Fruit fly (Drosophila melanogaster): Measurements from ENCODE around the gene CG31606.
A peak's percentile ranks its signal among the peaks of the same experiment; 100 is the strongest.

CG31606 gene

DNA sequence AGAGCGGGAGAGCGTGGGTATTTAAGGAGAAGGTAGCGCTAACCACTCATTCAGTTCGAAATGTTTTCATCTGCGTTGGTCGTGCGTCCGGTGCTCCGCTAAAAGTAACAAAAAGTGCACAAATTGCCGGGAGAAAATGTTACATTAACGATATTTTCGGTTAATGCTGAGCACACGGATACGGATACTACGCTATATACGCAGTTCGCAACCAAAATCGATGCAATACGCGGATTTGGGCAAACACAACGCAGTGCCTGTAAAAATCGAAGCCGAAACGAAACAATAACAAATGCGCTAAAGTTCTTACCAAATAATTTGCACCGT is 15.6 kb downstream of the CG31606 start, which contains the start of gene Piezo (continued):
- peak; percentile 56 for TF ChIP-seq CG10543 (GFP tag; optimal IDR thresholded peaks at IDR 0.05)
- peak; percentile 39 for TF ChIP-seq HLHmδ (GFP tag; optimal IDR thresholded peaks at IDR 0.05)
- peak; percentile 56 for TF ChIP-seq fd102C (GFP tag; optimal IDR thresholded peaks at IDR 0.05)
- TF ChIP-seq ase (GFP tag; IDR thresholded peaks at IDR 0.05) = no peak

DNA sequence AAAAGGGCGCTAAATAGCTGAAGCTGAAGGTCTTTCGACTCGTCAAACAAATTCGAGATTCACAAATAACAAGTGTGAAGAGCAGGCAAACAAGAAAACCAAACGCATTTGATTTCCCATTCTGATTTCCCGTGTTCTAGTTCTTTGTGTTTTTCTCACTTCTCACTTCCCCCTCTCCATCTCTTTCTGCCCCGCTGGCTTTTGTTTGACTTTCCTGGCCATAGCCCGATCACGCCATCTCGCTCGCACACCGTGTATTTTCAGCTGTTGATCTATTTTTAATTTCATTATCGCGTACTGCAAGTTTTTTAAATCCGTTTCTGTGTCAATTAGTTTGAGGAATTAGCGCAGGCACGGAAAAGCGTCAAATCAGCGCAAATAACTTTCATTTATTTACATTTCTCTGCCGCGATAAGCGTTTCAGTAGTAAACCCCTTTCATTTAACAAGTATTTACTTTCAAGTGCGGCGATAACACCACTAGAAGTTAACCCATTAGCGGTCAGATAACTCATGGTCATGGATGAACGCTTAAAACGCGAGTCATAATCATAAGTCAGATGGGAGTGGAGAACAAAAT is 16.3 kb downstream of the CG31606 start:
- no peak for TF ChIP-seq CG14710 (tag; optimal IDR thresholded peaks at IDR 0.05)
- no peak for TF ChIP-seq tin (GFP tag; optimal IDR thresholded peaks at IDR 0.05)
- peak; percentile 76 for TF ChIP-seq Med (GFP tag)
- TF ChIP-seq CG14667 (GFP tag; IDR thresholded peaks at IDR 0.05) = no peak
- no peak for TF ChIP-seq Pdp1 (GFP tag; optimal IDR thresholded peaks at IDR 0.05)
- TF ChIP-seq CG12299 (tag; optimal IDR thresholded peaks at IDR 0.05) = no peak
- peak; percentile 4; the same call in 1 of the 3 replicates for TF ChIP-seq otp (GFP tag; IDR thresholded peaks at IDR 0.05)
- no peak for TF ChIP-seq pb (GFP tag; optimal IDR thresholded peaks at IDR 0.05)
- TF ChIP-seq CG6272 (GFP tag; IDR thresholded peaks at IDR 0.05) = no peak
- no peak for TF ChIP-seq bigmax (GFP tag; optimal IDR thresholded peaks at IDR 0.05)
- TF ChIP-seq CG17568 (GFP tag; optimal IDR thresholded peaks at IDR 0.05) = no peak
- TF ChIP-seq chinmo (GFP tag; IDR thresholded peaks at IDR 0.05; ENCODE audit: partially characterized antibody) = 0 out of 4 replicates have a peak, but pooled peaks have one; percentile 50
- TF ChIP-seq CG1233 (GFP tag; optimal IDR thresholded peaks at IDR 0.05) = no peak
- no peak for TF ChIP-seq PHDP (tag; optimal IDR thresholded peaks at IDR 0.05)
- TF ChIP-seq Vsx1 (GFP tag; optimal IDR thresholded peaks at IDR 0.05) = peak; percentile 33
- TF ChIP-seq kah (GFP tag; optimal IDR thresholded peaks at IDR 0.05) = no peak
- peak; percentile 29 for TF ChIP-seq Kr (GFP tag; optimal IDR thresholded peaks at IDR 0.05)
- TF ChIP-seq CG10979 (tag; optimal IDR thresholded peaks at IDR 0.05) = no peak
- TF ChIP-seq mirr (GFP tag; optimal IDR thresholded peaks at IDR 0.05) = peak; percentile 9
- peak; percentile 72 for TF ChIP-seq crol (GFP tag; IDR thresholded peaks at IDR 0.05)
- peak; percentile 9 for TF ChIP-seq CG6813 (GFP tag; optimal IDR thresholded peaks at IDR 0.05)
- TF ChIP-seq tll (GFP tag; optimal IDR thresholded peaks at IDR 0.05) = peak in 1 of 2 experiments; percentile 78
- TF ChIP-seq ara (GFP tag; IDR thresholded peaks at IDR 0.05) = peak; percentile 13; the same call in 1 of the 2 replicates
- peak; percentile 2 for TF ChIP-seq da (GFP tag; optimal IDR thresholded peaks at IDR 0.05)
- TF ChIP-seq wek (GFP tag; optimal IDR thresholded peaks at IDR 0.05) = peak; percentile 15
- TF ChIP-seq dimm (GFP tag; IDR thresholded peaks at IDR 0.05) = no peak
- no peak for TF ChIP-seq org-1 (GFP tag; optimal IDR thresholded peaks at IDR 0.05)
- no peak for TF ChIP-seq yki (optimal IDR thresholded peaks at IDR 0.05)
- TF ChIP-seq CG3838 (GFP tag; optimal IDR thresholded peaks at IDR 0.05) = no peak
- no peak for TF ChIP-seq ham (GFP tag; IDR thresholded peaks at IDR 0.05)
- no peak for TF ChIP-seq ato (GFP tag; IDR thresholded peaks at IDR 0.05; ENCODE audit: partially characterized antibody)
- 0 out of 2 replicates have a peak, but pooled peaks have one; percentile 17 for TF ChIP-seq amos (GFP tag; IDR thresholded peaks at IDR 0.05; ENCODE audit: partially characterized antibody)
- TF ChIP-seq nerfin-2 (GFP tag; IDR thresholded peaks at IDR 0.05; ENCODE audit: partially characterized antibody) = no peak
- peak; percentile 46 for TF ChIP-seq exex (tag; optimal IDR thresholded peaks at IDR 0.05)
- TF ChIP-seq CG6791 (GFP tag; IDR thresholded peaks at IDR 0.05; ENCODE audit: partially characterized antibody) = no peak
- no peak for TF ChIP-seq CG7357 (GFP tag; IDR thresholded peaks at IDR 0.05)
- TF ChIP-seq CG12769 (tag; optimal IDR thresholded peaks at IDR 0.05) = peak; percentile 70
- TF ChIP-seq crp (GFP tag; optimal IDR thresholded peaks at IDR 0.05) = no peak
- no peak for TF ChIP-seq CG8089 (GFP tag; optimal IDR thresholded peaks at IDR 0.05)
- TF ChIP-seq psq (GFP tag; optimal IDR thresholded peaks at IDR 0.05) = no peak
- peak; percentile 21 for TF ChIP-seq grn (GFP tag; optimal IDR thresholded peaks at IDR 0.05)
- no peak for TF ChIP-seq CG8478 (optimal IDR thresholded peaks at IDR 0.05)
- TF ChIP-seq ac (GFP tag; optimal IDR thresholded peaks at IDR 0.05) = peak; percentile 22
- TF ChIP-seq CG7745 (tag; optimal IDR thresholded peaks at IDR 0.05) = peak; percentile 2

Measured in whole organism, embryonic.